Fruit fly (Drosophila melanogaster): ENCODE measurements around the gene Rbfox1.

- no peak for TF ChIP-seq Pif1A (GFP tag; optimal IDR thresholded peaks at IDR 0.05)
- no peak for TF ChIP-seq D1 (tag; optimal IDR thresholded peaks at IDR 0.05)
- no peak for TF ChIP-seq CG9948 (tag; optimal IDR thresholded peaks at IDR 0.05)
- TF ChIP-seq CG32121 (GFP tag; IDR thresholded peaks at IDR 0.05): no peak
- TF ChIP-seq rn (GFP tag; IDR thresholded peaks at IDR 0.05): no peak
- no peak for TF ChIP-seq EcR (GFP tag; optimal IDR thresholded peaks at IDR 0.05)
Measured at dm6 chr3L:10507971-10508370, 26.8 kb downstream of the Rbfox1 start.

Data from whole organism, pupa.